Fruit fly (Drosophila melanogaster) Kc167 (cell line): Measurements from ENCODE around the gene CG13895.

Experiments used
- Myc ChIP-seq: fragments of >200 bp; optimal IDR thresholded peaks from 2 replicates; lab custom pipeline; 2017; ENCODE audit warnings: missing external identifiers
- h ChIP-seq: fragments of >200 bp; optimal IDR thresholded peaks from 3 replicates; lab custom pipeline; 2018; ENCODE audit warnings: missing external identifiers

dm6 chr3L:735948-736347 is 27.9 kb upstream of the CG13895 start:
- TF ChIP-seq Myc (no peak), h (lab: Kevin White, UChicago) (no peak)
